Fruit fly (Drosophila melanogaster) Kc167 (cell line): ENCODE results near the gene CG13998.

ENCODE experiments used
- Myc ChIP-seq: fragments of >200 bp; optimal IDR thresholded peaks from 2 replicates; lab custom pipeline; 2017; ENCODE audit warnings: missing external identifiers
- Sin3A ChIP-seq: fragments of >200 bp; optimal IDR thresholded peaks from 2 replicates; lab custom pipeline; 2018; ENCODE audit warnings: missing external identifiers
- h ChIP-seq: fragments of >200 bp; optimal IDR thresholded peaks from 3 replicates; lab custom pipeline; 2018; ENCODE audit warnings: missing external identifiers
- insv ChIP-seq: fragments of >200 bp; optimal IDR thresholded peaks from 3 replicates; lab custom pipeline; 2018; ENCODE audit warnings: missing external identifiers
- psq ChIP-seq: fragments of >200 bp; optimal IDR thresholded peaks from 2 replicates; lab custom pipeline; 2017; ENCODE audit warnings: missing external identifiers
- ttk ChIP-seq: sonication (Bioruptor generic); optimal IDR thresholded peaks from 2 replicates; lab custom pipeline; 2017; ENCODE audit warnings: missing external identifiers

dm6 chr2L:6000065-6000464, 43.4 kb upstream of the CG13998 start, which contains the start of gene Tsp26A:
- no peak for TF ChIP-seq Sin3A
- TF ChIP-seq psq (lab: Kevin White, UChicago): no peak
- TF ChIP-seq ttk (lab: Kevin White, UChicago): no peak
- TF ChIP-seq Myc (lab: Kevin White, UChicago): no peak
- no peak for TF ChIP-seq insv (lab: Kevin White, UChicago)
- TF ChIP-seq h: no peak
